Worm (Caenorhabditis elegans) whole organism, late embryonic: Measurements from ENCODE around the gene F40G9.14.

Experiments used
- C08G9.2 ChIP-seq: sonication (generic microtip); optimal IDR thresholded peaks from 2 replicates; lab custom pipeline; 2016; ENCODE audit warnings: mild to moderate bottlenecking, missing genetic modification characterization, moderate library complexity, missing compliant biosample characterization
- K02D7.2 ChIP-seq: sonication (generic microtip); optimal IDR thresholded peaks from 2 replicates; lab custom pipeline; 2017; ENCODE audit warnings: mild to moderate bottlenecking, missing genetic modification characterization, missing compliant biosample characterization
- K09A11.1 ChIP-seq: sonication (generic microtip); optimal IDR thresholded peaks from 2 replicates; lab custom pipeline; 2017; ENCODE audit warnings: antibody characterized with exemption, mild to moderate bottlenecking, missing genetic modification characterization, missing compliant biosample characterization; ENCODE audit not compliant: insufficient read depth
- Y22D7AL.16 ChIP-seq: sonication (generic microtip); optimal IDR thresholded peaks from 2 replicates; lab custom pipeline; 2016; ENCODE audit warnings: missing genetic modification characterization, missing compliant biosample characterization
- ahr-1 ChIP-seq: sonication (generic microtip); optimal IDR thresholded peaks from 2 replicates; lab custom pipeline; 2016; ENCODE audit warnings: missing genetic modification characterization, missing compliant biosample characterization
- ama-1 ChIP-seq: fragments of 150-350 bp; optimal IDR thresholded peaks from 2 replicates; lab custom pipeline; 2014
- ceh-14 ChIP-seq: sonication (generic microtip); optimal IDR thresholded peaks from 2 replicates; lab custom pipeline; 2016; ENCODE audit warnings: missing genotype, missing genetic modification characterization, missing compliant biosample characterization
- ceh-19 ChIP-seq: fragments of 200-800 bp; sonication (Bioruptor generic); optimal IDR thresholded peaks from 2 replicates; lab custom pipeline; 2018; ENCODE audit warnings: mild to moderate bottlenecking, missing genetic modification characterization, missing compliant biosample characterization
- ceh-2 ChIP-seq: sonication (generic microtip); optimal IDR thresholded peaks from 2 replicates; lab custom pipeline; 2016; ENCODE audit warnings: missing genotype, missing genetic modification characterization, missing compliant biosample characterization
- ceh-30 ChIP-seq: fragments of 150-350 bp; optimal IDR thresholded peaks from 2 replicates; lab custom pipeline; 2014; ENCODE audit warnings: missing biosample characterization, missing genetic modification characterization
- ceh-31 ChIP-seq: sonication (generic microtip); optimal IDR thresholded peaks from 2 replicates; lab custom pipeline; 2016; ENCODE audit warnings: missing genetic modification characterization, missing compliant biosample characterization
- ceh-34 ChIP-seq: sonication (generic microtip); optimal IDR thresholded peaks from 2 replicates; lab custom pipeline; 2016; ENCODE audit warnings: mild to moderate bottlenecking, missing genetic modification characterization, missing compliant biosample characterization
- ceh-48 ChIP-seq: sonication (generic microtip); optimal IDR thresholded peaks from 2 replicates; lab custom pipeline; 2016; ENCODE audit warnings: missing genetic modification characterization, inconsistent platforms, missing compliant biosample characterization
- ceh-6 ChIP-seq: fragments of 200-800 bp; sonication (Bioruptor generic); optimal IDR thresholded peaks from 2 replicates; lab custom pipeline; 2018; ENCODE audit warnings: mild to moderate bottlenecking, missing genetic modification characterization, missing compliant biosample characterization
- ceh-9 ChIP-seq: sonication (generic microtip); optimal IDR thresholded peaks from 2 replicates; lab custom pipeline; 2016; ENCODE audit warnings: mild to moderate bottlenecking, missing genetic modification characterization, inconsistent platforms, missing compliant biosample characterization
- dve-1 ChIP-seq: sonication (generic microtip); optimal IDR thresholded peaks from 2 replicates; lab custom pipeline; 2017; ENCODE audit warnings: antibody characterized with exemption, mild to moderate bottlenecking, missing genetic modification characterization, missing compliant biosample characterization
- elt-2 ChIP-seq: sonication (generic microtip); optimal IDR thresholded peaks from 2 replicates; lab custom pipeline; 2016; ENCODE audit warnings: missing genetic modification reagents, missing genetic modification characterization, missing compliant biosample characterization
- elt-4 ChIP-seq: sonication (generic microtip); optimal IDR thresholded peaks from 2 replicates; lab custom pipeline; 2016; ENCODE audit warnings: missing genetic modification characterization, missing compliant biosample characterization
- ets-4 ChIP-seq: sonication (generic microtip); optimal IDR thresholded peaks from 2 replicates; lab custom pipeline; 2016; ENCODE audit warnings: missing genetic modification characterization, missing compliant biosample characterization
- eyg-1 ChIP-seq: sonication (generic microtip); optimal IDR thresholded peaks from 2 replicates; lab custom pipeline; 2016; ENCODE audit warnings: missing genotype, missing genetic modification characterization, missing compliant biosample characterization
- gmeb-2 ChIP-seq: sonication (generic microtip); optimal IDR thresholded peaks from 2 replicates; lab custom pipeline; 2016; ENCODE audit warnings: missing genetic modification characterization, inconsistent platforms, missing compliant biosample characterization
- hlh-13 ChIP-seq: fragments of 200-800 bp; sonication (Bioruptor generic); optimal IDR thresholded peaks from 2 replicates; lab custom pipeline; 2018; ENCODE audit warnings: mild to moderate bottlenecking, missing genetic modification characterization, missing compliant biosample characterization
- hlh-15 ChIP-seq: sonication (generic microtip); optimal IDR thresholded peaks from 2 replicates; lab custom pipeline; 2016; ENCODE audit warnings: missing genetic modification characterization, missing compliant biosample characterization
- hlh-30 ChIP-seq: sonication (generic microtip); optimal IDR thresholded peaks from 2 replicates; lab custom pipeline; 2017; ENCODE audit warnings: antibody characterized with exemption, missing genetic modification characterization, missing compliant biosample characterization; ENCODE audit not compliant: insufficient read depth
- hlh-6 ChIP-seq: sonication (generic microtip); optimal IDR thresholded peaks from 2 replicates; lab custom pipeline; 2016; ENCODE audit warnings: missing genotype, missing genetic modification characterization, missing compliant biosample characterization
- hlh-8 ChIP-seq: sonication (generic microtip); optimal IDR thresholded peaks from 2 replicates; lab custom pipeline; 2016; ENCODE audit warnings: missing genotype, missing genetic modification characterization, missing compliant biosample characterization
- lim-6 ChIP-seq: sonication (generic microtip); optimal IDR thresholded peaks from 2 replicates; lab custom pipeline; 2016; ENCODE audit warnings: missing genetic modification characterization, missing compliant biosample characterization
- lin-11 ChIP-seq: fragments of 200-800 bp; sonication (Bioruptor generic); optimal IDR thresholded peaks from 2 replicates; lab custom pipeline; 2018; ENCODE audit warnings: mild to moderate bottlenecking, missing genetic modification characterization, missing compliant biosample characterization
- mec-3 ChIP-seq: sonication (generic microtip); optimal IDR thresholded peaks from 2 replicates; lab custom pipeline; 2016; ENCODE audit warnings: borderline replicate concordance, missing genetic modification characterization, missing compliant biosample characterization
- nfya-1 ChIP-seq: sonication (generic microtip); optimal IDR thresholded peaks from 2 replicates; lab custom pipeline; 2017; ENCODE audit warnings: missing genetic modification characterization, mild to moderate bottlenecking, missing compliant biosample characterization, antibody characterized with exemption, moderate library complexity
- nhr-11 ChIP-seq: fragments of 150-350 bp; optimal IDR thresholded peaks from 2 replicates; lab custom pipeline; 2014; ENCODE audit warnings: missing biosample characterization, missing genetic modification characterization
- nhr-232 ChIP-seq: sonication (generic microtip); optimal IDR thresholded peaks from 2 replicates; lab custom pipeline; 2016; ENCODE audit warnings: missing genetic modification characterization, missing compliant biosample characterization
- odd-2 ChIP-seq: sonication (generic microtip); optimal IDR thresholded peaks from 2 replicates; lab custom pipeline; 2017; ENCODE audit warnings: antibody characterized with exemption, mild to moderate bottlenecking, missing genetic modification characterization, missing compliant biosample characterization
- pat-9 ChIP-seq: fragments of 200-800 bp; sonication (Bioruptor generic); optimal IDR thresholded peaks from 2 replicates; lab custom pipeline; 2018; ENCODE audit warnings: mild to moderate bottlenecking, missing genetic modification characterization, moderate library complexity, missing compliant biosample characterization
- pha-2 ChIP-seq: sonication (generic microtip); optimal IDR thresholded peaks from 2 replicates; lab custom pipeline; 2017; ENCODE audit warnings: mild to moderate bottlenecking, missing genetic modification characterization, missing compliant biosample characterization
- ref-2 ChIP-seq: sonication (generic microtip); optimal IDR thresholded peaks from 2 replicates; lab custom pipeline; 2016; ENCODE audit warnings: missing genetic modification characterization, missing compliant biosample characterization
- rnt-1 ChIP-seq: sonication (generic microtip); optimal IDR thresholded peaks from 2 replicates; lab custom pipeline; 2016; ENCODE audit warnings: missing genetic modification characterization, missing compliant biosample characterization
- sdc-2 ChIP-seq: sonication (generic microtip); optimal IDR thresholded peaks from 2 replicates; lab custom pipeline; 2016; ENCODE audit warnings: missing genotype, missing genetic modification characterization, missing compliant biosample characterization
- sox-2 ChIP-seq: fragments of 200-800 bp; sonication (Bioruptor generic); IDR thresholded peaks from 2 replicates; pipeline ENCODE4 v1.3.6; 2022; ENCODE audit warnings: missing genetic modification reagents, missing genetic modification characterization, missing compliant biosample characterization
- sox-4 ChIP-seq: sonication (generic microtip); optimal IDR thresholded peaks from 2 replicates; lab custom pipeline; 2017; ENCODE audit warnings: mild to moderate bottlenecking, missing genetic modification characterization, inconsistent platforms, missing compliant biosample characterization
- syd-9 ChIP-seq: sonication (generic microtip); optimal IDR thresholded peaks from 2 replicates; lab custom pipeline; 2016; ENCODE audit warnings: mild to moderate bottlenecking, missing genetic modification characterization, moderate library complexity, missing compliant biosample characterization
- tbx-2 ChIP-seq: sonication (generic microtip); optimal IDR thresholded peaks from 2 replicates; lab custom pipeline; 2016; ENCODE audit warnings: missing genetic modification characterization, missing compliant biosample characterization
- tbx-7 ChIP-seq: sonication (generic microtip); optimal IDR thresholded peaks from 2 replicates; lab custom pipeline; 2016; ENCODE audit warnings: missing genotype, missing genetic modification characterization, missing compliant biosample characterization
- ttx-3 ChIP-seq: sonication (generic microtip); optimal IDR thresholded peaks from 2 replicates; lab custom pipeline; 2016; ENCODE audit warnings: missing genetic modification reagents, missing genetic modification characterization, missing compliant biosample characterization
- unc-3 ChIP-seq, 2 experiments: fragments of 200-800 bp in 1 of 2; sonication (Bioruptor generic) in 1 of 2; sonication (generic microtip) in 1 of 2; conservative IDR thresholded peaks in 1 of 2; optimal IDR thresholded peaks in 1 of 2; 2 replicates each; pipeline versions ENCODE4 v1.3.6 to Lab custom; 2016 to 2022; ENCODE audit warnings: missing compliant biosample characterization in 2 of 2, missing genetic modification characterization in 2 of 2, missing genetic modification reagents in 1 of 2
- unc-42 ChIP-seq: sonication (generic microtip); optimal IDR thresholded peaks from 2 replicates; lab custom pipeline; 2016; ENCODE audit warnings: missing genotype, missing genetic modification characterization, missing compliant biosample characterization
- unc-86 ChIP-seq: sonication (generic microtip); optimal IDR thresholded peaks from 2 replicates; lab custom pipeline; 2016; ENCODE audit warnings: missing genetic modification characterization, missing compliant biosample characterization
- zip-5 ChIP-seq: sonication (generic microtip); optimal IDR thresholded peaks from 2 replicates; lab custom pipeline; 2016; ENCODE audit warnings: missing genetic modification characterization, missing compliant biosample characterization

F40G9.14 gene

DNA sequence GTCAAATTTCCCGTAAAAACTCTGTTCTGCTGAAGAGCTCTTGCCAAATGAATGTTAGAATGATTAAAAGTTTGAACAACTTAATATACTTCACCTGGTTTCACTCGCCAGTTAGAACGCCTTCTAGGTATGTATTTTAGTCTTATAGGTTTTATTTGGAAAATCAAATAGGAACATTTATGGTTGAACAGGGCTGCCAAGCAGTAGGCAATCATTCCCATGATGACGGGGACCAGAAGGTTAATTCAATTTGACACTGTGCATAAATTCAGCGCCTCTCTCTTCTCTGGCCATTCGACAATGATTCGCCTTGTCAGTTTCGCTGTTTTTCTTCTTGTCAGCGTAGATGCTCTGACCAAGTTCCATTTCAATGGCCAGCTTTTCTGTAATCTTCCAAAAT is 4.5 kb upstream of the F40G9.14 start, which contains the start of gene F40G9.15:
F40G9.15 (plus strand) TSS at position 301 of the 400 bp plus-strand sequence.
- TF ChIP-seq ceh-19 (GFP tag; lab: Kevin White, UChicago) = no peak
- TF ChIP-seq Y22D7AL.16 (tag; lab: Kevin White, UChicago) = no peak
- TF ChIP-seq lim-6 (tag; lab: Kevin White, UChicago) = no peak
- no peak for TF ChIP-seq ceh-34
- no peak for TF ChIP-seq tbx-7
- no peak for TF ChIP-seq dve-1 (tag; lab: Kevin White, UChicago)

DNA sequence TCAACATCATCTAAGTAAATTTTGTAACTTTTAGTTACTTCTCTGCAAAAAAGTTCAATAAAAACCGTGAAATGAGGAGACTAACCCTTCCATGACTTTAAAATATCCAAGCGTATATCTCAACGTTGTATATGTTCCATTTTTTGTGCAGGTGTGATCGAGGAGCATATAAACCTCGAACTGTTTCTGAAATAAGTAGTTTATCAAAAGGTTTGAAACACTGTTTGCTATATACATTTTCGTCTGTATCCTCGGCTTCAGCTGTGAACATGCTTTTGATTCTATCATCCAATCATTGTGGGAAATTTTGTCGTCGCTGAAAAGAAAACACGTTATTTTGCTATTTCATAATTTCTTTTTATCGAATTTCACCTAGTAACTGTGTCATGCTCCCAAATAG is 3.3 kb upstream of the F40G9.14 start, which contains the start of gene F40G9.5:
F40G9.5 (plus strand) TSS at position 301 of the 400 bp plus-strand sequence.
- no peak for TF ChIP-seq syd-9 (tag; lab: Kevin White, UChicago)
- no peak for TF ChIP-seq nhr-11 (tag; lab: Kevin White, UChicago)
- TF ChIP-seq hlh-30 (tag; lab: Kevin White, UChicago) = no peak
- TF ChIP-seq unc-42 (tag; lab: Kevin White, UChicago) = no peak

DNA sequence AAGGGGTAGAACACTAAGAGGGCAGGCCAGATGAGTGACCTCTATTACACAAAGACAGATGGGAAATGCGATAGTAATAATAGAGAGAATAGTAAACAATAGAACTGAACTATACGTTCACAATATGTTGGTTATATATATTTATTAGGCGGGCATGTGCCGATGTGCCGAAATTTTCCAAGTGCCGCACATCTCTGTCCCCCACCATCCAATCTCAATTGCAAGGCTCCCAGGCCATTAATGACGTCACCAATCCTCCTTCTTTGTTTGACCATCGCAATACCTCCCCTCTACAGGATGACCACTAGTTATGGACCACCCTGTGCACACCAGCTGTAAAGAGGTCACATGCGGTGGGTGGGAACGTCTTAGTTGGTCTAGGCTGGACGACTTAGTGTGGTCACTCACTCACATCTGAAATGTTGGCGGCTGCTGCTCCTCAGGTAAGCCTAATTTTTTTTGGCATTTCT is 1.5 kb upstream of the F40G9.14 start, which contains the start of gene F40G9.6:
F40G9.6 (plus strand) TSS at position 420 of the 470 bp plus-strand sequence.
- no peak for TF ChIP-seq sox-4 (tag; lab: Kevin White, UChicago)
- TF ChIP-seq sox-2 (GFP tag; lab: Robert Waterston, UW) = peak; percentile 51
- TF ChIP-seq ceh-48 = no peak
- no peak for TF ChIP-seq rnt-1 (tag; lab: Kevin White, UChicago)
- no peak for TF ChIP-seq elt-4 (tag; lab: Kevin White, UChicago)
- TF ChIP-seq zip-5 = no peak
- no peak for TF ChIP-seq ahr-1 (tag; lab: Kevin White, UChicago)
- TF ChIP-seq mec-3 = no peak
- TF ChIP-seq K09A11.1 (tag; lab: Kevin White, UChicago) = no peak
- no peak for TF ChIP-seq ceh-30
- TF ChIP-seq ets-4 (tag; lab: Kevin White, UChicago) = no peak
- TF ChIP-seq gmeb-2 (tag; lab: Kevin White, UChicago) = no peak
- no peak for TF ChIP-seq ceh-19 (GFP tag; lab: Kevin White, UChicago)
- no peak for TF ChIP-seq unc-3 (GFP tag; conservative IDR thresholded peaks at IDR 0.05; lab: Robert Waterston, UW)
- TF ChIP-seq unc-3 (tag; optimal IDR thresholded peaks at IDR 0.05; lab: Kevin White, UChicago) = no peak
- TF ChIP-seq hlh-6 (tag; lab: Kevin White, UChicago) = no peak
- peak; percentile 13 for TF ChIP-seq tbx-2 (tag; lab: Kevin White, UChicago)
- no peak for TF ChIP-seq nhr-232 (tag; lab: Kevin White, UChicago)
- TF ChIP-seq nfya-1 (tag; lab: Kevin White, UChicago) = no peak
- no peak for TF ChIP-seq hlh-13 (GFP tag; lab: Kevin White, UChicago)
- no peak for TF ChIP-seq ceh-14
- no peak for TF ChIP-seq Y22D7AL.16 (tag; lab: Kevin White, UChicago)
- no peak for TF ChIP-seq sdc-2
- TF ChIP-seq ref-2 (tag; lab: Kevin White, UChicago) = peak; percentile 38
- no peak for TF ChIP-seq ceh-2
- TF ChIP-seq unc-86 (tag; lab: Kevin White, UChicago) = no peak
- TF ChIP-seq ceh-34 = peak; percentile 13
- no peak for TF ChIP-seq ama-1
- TF ChIP-seq ceh-6 (GFP tag; lab: Kevin White, UChicago) = no peak
- no peak for TF ChIP-seq hlh-8
- no peak for TF ChIP-seq ceh-9 (tag; lab: Kevin White, UChicago)
- TF ChIP-seq ttx-3 (tag; lab: Kevin White, UChicago) = no peak
- peak; percentile 25 for TF ChIP-seq hlh-30 (tag; lab: Kevin White, UChicago)
- no peak for TF ChIP-seq tbx-7
- TF ChIP-seq pat-9 (tag; lab: Kevin White, UChicago) = no peak
- TF ChIP-seq elt-2 = no peak
- TF ChIP-seq eyg-1 (tag; lab: Kevin White, UChicago) = no peak
- TF ChIP-seq C08G9.2 (tag; lab: Kevin White, UChicago) = no peak
- no peak for TF ChIP-seq pha-2 (tag; lab: Kevin White, UChicago)
- TF ChIP-seq K02D7.2 (tag; lab: Kevin White, UChicago) = no peak
- no peak for TF ChIP-seq ceh-31
- no peak for TF ChIP-seq odd-2 (tag; lab: Kevin White, UChicago)
- no peak for TF ChIP-seq lin-11 (tag; lab: Kevin White, UChicago)
- TF ChIP-seq hlh-15 = no peak
